Worm (Caenorhabditis elegans) whole organism, late embryonic: ENCODE measurements around the gene srlf-5.
A peak's percentile ranks its signal among the peaks of the same experiment; 100 is the strongest.

Source experiments
- C08G9.2 ChIP-seq: sonication (generic microtip); optimal IDR thresholded peaks from 2 replicates; lab custom pipeline; 2016; ENCODE audit warnings: mild to moderate bottlenecking, missing genetic modification characterization, moderate library complexity, missing compliant biosample characterization
- C38D4.7 ChIP-seq: fragments of 200-800 bp; sonication (Bioruptor generic); optimal IDR thresholded peaks from 2 replicates; lab custom pipeline; 2018; ENCODE audit warnings: mild to moderate bottlenecking, missing genetic modification characterization, moderate library complexity, missing compliant biosample characterization
- K02D7.2 ChIP-seq: sonication (generic microtip); optimal IDR thresholded peaks from 2 replicates; lab custom pipeline; 2017; ENCODE audit warnings: mild to moderate bottlenecking, missing genetic modification characterization, missing compliant biosample characterization
- T23F11.4 ChIP-seq: fragments of 200-800 bp; sonication (Bioruptor generic); optimal IDR thresholded peaks from 2 replicates; lab custom pipeline; 2018; ENCODE audit warnings: mild to moderate bottlenecking, missing genetic modification characterization, missing compliant biosample characterization
- ama-1 ChIP-seq: fragments of 150-350 bp; optimal IDR thresholded peaks from 2 replicates; lab custom pipeline; 2014
- ceh-14 ChIP-seq: sonication (generic microtip); optimal IDR thresholded peaks from 2 replicates; lab custom pipeline; 2016; ENCODE audit warnings: missing genotype, missing genetic modification characterization, missing compliant biosample characterization
- ceh-2 ChIP-seq: sonication (generic microtip); optimal IDR thresholded peaks from 2 replicates; lab custom pipeline; 2016; ENCODE audit warnings: missing genotype, missing genetic modification characterization, missing compliant biosample characterization
- ceh-22 ChIP-seq: sonication (generic microtip); optimal IDR thresholded peaks from 2 replicates; lab custom pipeline; 2017; ENCODE audit warnings: missing biosample characterization, missing genetic modification characterization
- ceh-45 ChIP-seq: fragments of 200-800 bp; sonication (Bioruptor generic); IDR thresholded peaks from 2 replicates; pipeline ENCODE4 v1.3.6; 2022; ENCODE audit warnings: missing genetic modification reagents, missing genetic modification characterization, missing compliant biosample characterization
- ceh-48 ChIP-seq: sonication (generic microtip); optimal IDR thresholded peaks from 2 replicates; lab custom pipeline; 2016; ENCODE audit warnings: missing genetic modification characterization, inconsistent platforms, missing compliant biosample characterization
- ceh-6 ChIP-seq: fragments of 200-800 bp; sonication (Bioruptor generic); optimal IDR thresholded peaks from 2 replicates; lab custom pipeline; 2018; ENCODE audit warnings: mild to moderate bottlenecking, missing genetic modification characterization, missing compliant biosample characterization
- ceh-9 ChIP-seq: sonication (generic microtip); optimal IDR thresholded peaks from 2 replicates; lab custom pipeline; 2016; ENCODE audit warnings: mild to moderate bottlenecking, missing genetic modification characterization, inconsistent platforms, missing compliant biosample characterization
- che-1 ChIP-seq: sonication (generic microtip); optimal IDR thresholded peaks from 2 replicates; lab custom pipeline; 2016; ENCODE audit warnings: mild to moderate bottlenecking, missing genetic modification characterization, missing compliant biosample characterization
- dmd-4 ChIP-seq: sonication (generic microtip); optimal IDR thresholded peaks from 2 replicates; lab custom pipeline; 2016; ENCODE audit warnings: borderline replicate concordance, missing genetic modification characterization, missing compliant biosample characterization
- elt-2 ChIP-seq: sonication (generic microtip); optimal IDR thresholded peaks from 2 replicates; lab custom pipeline; 2016; ENCODE audit warnings: missing genetic modification reagents, missing genetic modification characterization, missing compliant biosample characterization
- ets-4 ChIP-seq: sonication (generic microtip); optimal IDR thresholded peaks from 2 replicates; lab custom pipeline; 2016; ENCODE audit warnings: missing genetic modification characterization, missing compliant biosample characterization
- fkh-10 ChIP-seq: fragments of 150-350 bp; optimal IDR thresholded peaks from 2 replicates; lab custom pipeline; 2014; ENCODE audit warnings: missing biosample characterization, missing genetic modification reagents, missing genetic modification characterization
- hlh-30 ChIP-seq: sonication (generic microtip); optimal IDR thresholded peaks from 2 replicates; lab custom pipeline; 2017; ENCODE audit warnings: antibody characterized with exemption, missing genetic modification characterization, missing compliant biosample characterization; ENCODE audit not compliant: insufficient read depth
- hlh-6 ChIP-seq: sonication (generic microtip); optimal IDR thresholded peaks from 2 replicates; lab custom pipeline; 2016; ENCODE audit warnings: missing genotype, missing genetic modification characterization, missing compliant biosample characterization
- hlh-8 ChIP-seq: sonication (generic microtip); optimal IDR thresholded peaks from 2 replicates; lab custom pipeline; 2016; ENCODE audit warnings: missing genotype, missing genetic modification characterization, missing compliant biosample characterization
- lim-6 ChIP-seq: sonication (generic microtip); optimal IDR thresholded peaks from 2 replicates; lab custom pipeline; 2016; ENCODE audit warnings: missing genetic modification characterization, missing compliant biosample characterization
- lin-11 ChIP-seq: fragments of 200-800 bp; sonication (Bioruptor generic); optimal IDR thresholded peaks from 2 replicates; lab custom pipeline; 2018; ENCODE audit warnings: mild to moderate bottlenecking, missing genetic modification characterization, missing compliant biosample characterization
- mec-3 ChIP-seq: sonication (generic microtip); optimal IDR thresholded peaks from 2 replicates; lab custom pipeline; 2016; ENCODE audit warnings: borderline replicate concordance, missing genetic modification characterization, missing compliant biosample characterization
- nfya-1 ChIP-seq: sonication (generic microtip); optimal IDR thresholded peaks from 2 replicates; lab custom pipeline; 2017; ENCODE audit warnings: missing genetic modification characterization, mild to moderate bottlenecking, missing compliant biosample characterization, antibody characterized with exemption, moderate library complexity
- pag-3 ChIP-seq: sonication (generic microtip); optimal IDR thresholded peaks from 2 replicates; lab custom pipeline; 2016; ENCODE audit warnings: missing compliant biosample characterization, missing genetic modification characterization, borderline replicate concordance
- pax-1 ChIP-seq: fragments of 150-350 bp; optimal IDR thresholded peaks from 2 replicates; lab custom pipeline; 2014; ENCODE audit warnings: missing biosample characterization, missing genetic modification characterization
- pha-2 ChIP-seq: sonication (generic microtip); optimal IDR thresholded peaks from 2 replicates; lab custom pipeline; 2017; ENCODE audit warnings: mild to moderate bottlenecking, missing genetic modification characterization, missing compliant biosample characterization
- sox-4 ChIP-seq: sonication (generic microtip); optimal IDR thresholded peaks from 2 replicates; lab custom pipeline; 2017; ENCODE audit warnings: mild to moderate bottlenecking, missing genetic modification characterization, inconsistent platforms, missing compliant biosample characterization
- tbx-2 ChIP-seq: sonication (generic microtip); optimal IDR thresholded peaks from 2 replicates; lab custom pipeline; 2016; ENCODE audit warnings: missing genetic modification characterization, missing compliant biosample characterization
- ttx-3 ChIP-seq: sonication (generic microtip); optimal IDR thresholded peaks from 2 replicates; lab custom pipeline; 2016; ENCODE audit warnings: missing genetic modification reagents, missing genetic modification characterization, missing compliant biosample characterization
- unc-42 ChIP-seq: sonication (generic microtip); optimal IDR thresholded peaks from 2 replicates; lab custom pipeline; 2016; ENCODE audit warnings: missing genotype, missing genetic modification characterization, missing compliant biosample characterization
- unc-55 ChIP-seq: sonication (generic microtip); optimal IDR thresholded peaks from 2 replicates; lab custom pipeline; 2017; ENCODE audit warnings: missing biosample characterization, missing genetic modification reagents, missing genetic modification characterization
- unc-86 ChIP-seq: sonication (generic microtip); optimal IDR thresholded peaks from 2 replicates; lab custom pipeline; 2016; ENCODE audit warnings: missing genetic modification characterization, missing compliant biosample characterization
- zip-5 ChIP-seq: sonication (generic microtip); optimal IDR thresholded peaks from 2 replicates; lab custom pipeline; 2016; ENCODE audit warnings: missing genetic modification characterization, missing compliant biosample characterization
- ztf-16 ChIP-seq: sonication (generic microtip); optimal IDR thresholded peaks from 2 replicates; lab custom pipeline; 2017; ENCODE audit warnings: missing genetic modification characterization, missing compliant biosample characterization

Gene srlf-5

ce11 chrIV:12965074-12965473 is 38.5 kb upstream of the srlf-5 start, which contains the start of gene dod-22:
Gene dod-22, plus strand, starts transcription at chrIV:12965374.
- no peak for TF ChIP-seq ets-4 (tag; lab: Kevin White, UChicago)
- TF ChIP-seq ztf-16 (tag; lab: Kevin White, UChicago), result no peak
- TF ChIP-seq ceh-2 (tag; lab: Kevin White, UChicago), result no peak
- no peak for TF ChIP-seq ceh-48 (tag; lab: Kevin White, UChicago)
- TF ChIP-seq ceh-9, result no peak
- TF ChIP-seq ceh-6 (GFP tag; lab: Kevin White, UChicago), result no peak
- no peak for TF ChIP-seq elt-2 (tag; lab: Kevin White, UChicago)
- TF ChIP-seq unc-55 (GFP tag; lab: Kevin White, UChicago), result no peak
- no peak for TF ChIP-seq ama-1
- no peak for TF ChIP-seq hlh-8 (tag; lab: Kevin White, UChicago)
- TF ChIP-seq sox-4 (tag; lab: Kevin White, UChicago), result no peak
- TF ChIP-seq unc-86, result no peak
- TF ChIP-seq ceh-14 (tag; lab: Kevin White, UChicago), result no peak

- TF ChIP-seq ceh-22 (no peak), ceh-48 (tag; lab: Kevin White, UChicago) (no peak), pag-3 (tag; lab: Kevin White, UChicago) (no peak), C38D4.7 (no peak), unc-86 (no peak), ttx-3 (tag; lab: Kevin White, UChicago) (no peak), zip-5 (tag; lab: Kevin White, UChicago) (no peak), dmd-4 (tag; lab: Kevin White, UChicago) (no peak), hlh-30 (tag; lab: Kevin White, UChicago) (no peak), K02D7.2 (no peak)
Measured at ce11 chrIV:12964648-12965047, 38.1 kb upstream of the srlf-5 start.

- peak; percentile 3 for TF ChIP-seq elt-2 (tag; lab: Kevin White, UChicago)
- no peak for TF ChIP-seq ceh-9
- TF ChIP-seq C08G9.2, result no peak
- TF ChIP-seq sox-4 (tag; lab: Kevin White, UChicago), result no peak
Measured at ce11 chrIV:12962564-12962963, 36.0 kb upstream of the srlf-5 start, which contains the start of gene F55G11.8. Gene F55G11.8, plus strand, starts transcription at chrIV:12962808.

DNA sequence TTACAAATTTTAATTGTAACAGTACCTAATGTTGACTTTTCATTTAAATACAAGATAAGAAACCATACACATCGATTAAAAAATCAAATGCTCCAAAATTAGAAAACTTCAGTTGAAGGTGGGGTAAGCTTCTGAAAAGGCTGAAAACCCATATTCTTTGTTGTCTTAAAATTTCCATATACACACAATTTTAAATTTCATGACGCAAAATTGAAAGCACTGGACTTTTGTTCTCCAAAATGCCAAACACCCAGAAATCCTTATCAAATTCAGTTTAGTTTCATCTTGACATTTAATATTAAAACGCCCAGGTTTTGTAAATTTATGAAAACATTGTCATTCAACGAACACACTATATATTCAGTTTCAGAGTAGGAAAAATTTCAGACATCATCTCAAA is 33.6 kb upstream of the srlf-5 start, which contains the start of gene F55G11.7:
TSS of gene F55G11.7 (plus strand) at position 301 of the 400 bp plus-strand sequence.
- TF ChIP-seq T23F11.4 (GFP tag; lab: Kevin White, UChicago) (no peak), nfya-1 (tag; lab: Kevin White, UChicago) (no peak)
- TF ChIP-seq, all 69 proteins: peak for 0

DNA sequence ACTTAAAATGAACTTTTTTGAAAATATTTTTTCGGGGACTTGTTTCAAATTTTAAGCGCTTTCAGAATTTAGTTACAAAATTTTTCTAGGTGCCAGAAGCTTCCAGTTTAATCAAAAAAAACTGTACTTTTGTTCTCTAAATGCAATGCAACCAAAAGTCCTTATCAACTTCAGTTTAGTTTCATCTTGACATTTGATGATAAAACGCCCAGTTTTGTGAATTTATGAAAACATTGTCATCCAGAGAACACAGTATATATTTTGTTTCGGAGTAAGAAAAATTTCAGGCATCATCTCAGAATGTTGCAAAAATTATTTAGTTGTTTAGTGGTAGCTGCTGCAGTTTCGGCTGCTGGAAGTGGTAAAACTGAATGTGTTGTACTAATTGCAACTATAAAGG is 31.2 kb upstream of the srlf-5 start, which contains the start of gene F55G11.6:
TSS of gene F55G11.6 (plus strand) at position 301 of the 400 bp plus-strand sequence.
- TF ChIP-seq ceh-9, result no peak
- TF ChIP-seq tbx-2 (tag; lab: Kevin White, UChicago), result no peak
- TF ChIP-seq che-1 (tag; lab: Kevin White, UChicago), result no peak
- TF ChIP-seq pax-1, result no peak
- TF ChIP-seq pha-2, result no peak
- no peak for TF ChIP-seq unc-42 (tag; lab: Kevin White, UChicago)
- no peak for TF ChIP-seq lim-6 (tag; lab: Kevin White, UChicago)
- TF ChIP-seq hlh-30 (tag; lab: Kevin White, UChicago), result no peak
- TF ChIP-seq mec-3 (tag; lab: Kevin White, UChicago), result no peak
- no peak for TF ChIP-seq lin-11
- TF ChIP-seq pag-3 (tag; lab: Kevin White, UChicago), result no peak
- no peak for TF ChIP-seq fkh-10 (GFP tag; lab: Kevin White, UChicago)
- TF ChIP-seq hlh-8 (tag; lab: Kevin White, UChicago), result no peak
- no peak for TF ChIP-seq hlh-6
- TF ChIP-seq ceh-45 (GFP tag; lab: Robert Waterston, UW), result no peak
